Worm (Caenorhabditis elegans): ENCODE measurements around the gene wdr-48.

wdr-48 gene

DNA sequence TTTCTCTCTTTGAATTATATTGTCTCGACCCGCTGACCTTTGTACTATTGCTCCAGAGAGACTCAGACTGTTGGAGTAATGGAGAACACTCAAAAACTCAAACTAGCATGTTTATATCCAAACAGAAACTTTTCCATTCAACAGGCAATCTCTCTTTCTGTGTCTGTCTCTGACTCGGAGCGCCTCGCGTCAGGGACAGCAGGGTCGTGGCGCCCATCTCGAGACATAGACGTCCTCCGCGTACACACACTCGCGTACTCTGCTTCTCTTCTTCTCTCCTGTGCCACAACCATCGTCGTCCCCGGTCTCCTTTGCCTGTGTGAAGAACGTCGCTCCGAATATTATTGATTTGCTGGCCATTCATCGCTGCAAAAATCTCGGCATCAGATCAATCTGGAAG lies 26.7 kb upstream of the wdr-48 start (continued):
- TF ChIP-seq B0336.3 (GFP tag; IDR thresholded peaks at IDR 0.05) (peak; percentile 45; the same call in 1 of the 2 replicates), ztf-22 (GFP tag; optimal IDR thresholded peaks at IDR 0.05) (no peak), attf-3 (GFP tag; conservative IDR thresholded peaks at IDR 0.05) (0 out of 2 replicates have a peak, but pooled peaks have one; percentile 9), tbx-9 (tag; optimal IDR thresholded peaks at IDR 0.05; ENCODE audit: borderline replicate concordance) (no peak), dox-1 (GFP tag; IDR thresholded peaks at IDR 0.05) (peak; percentile 87), lin-26 (GFP tag; IDR thresholded peaks at IDR 0.05) (peak; percentile 47; the same call in 1 of the 2 replicates), cebp-2 (GFP tag; IDR thresholded peaks at IDR 0.05) (no peak), Y53F4B.3 (GFP tag; IDR thresholded peaks at IDR 0.05) (no peak), mcd-1 (GFP tag; IDR thresholded peaks at IDR 0.05) (peak; percentile 65), ama-1 (optimal IDR thresholded peaks at IDR 0.05) (no peak), ama-1 (GFP tag; optimal IDR thresholded peaks at IDR 0.05) (no peak), snpc-1.1 (tag; optimal IDR thresholded peaks at IDR 0.05; ENCODE audit: insufficient read depth) (no peak), chd-7 (tag; optimal IDR thresholded peaks at IDR 0.05) (peak; percentile 44), ztf-18 (tag; optimal IDR thresholded peaks at IDR 0.05) (peak; percentile 47), ets-4 (GFP tag; optimal IDR thresholded peaks at IDR 0.05) (peak; percentile 43)

DNA sequence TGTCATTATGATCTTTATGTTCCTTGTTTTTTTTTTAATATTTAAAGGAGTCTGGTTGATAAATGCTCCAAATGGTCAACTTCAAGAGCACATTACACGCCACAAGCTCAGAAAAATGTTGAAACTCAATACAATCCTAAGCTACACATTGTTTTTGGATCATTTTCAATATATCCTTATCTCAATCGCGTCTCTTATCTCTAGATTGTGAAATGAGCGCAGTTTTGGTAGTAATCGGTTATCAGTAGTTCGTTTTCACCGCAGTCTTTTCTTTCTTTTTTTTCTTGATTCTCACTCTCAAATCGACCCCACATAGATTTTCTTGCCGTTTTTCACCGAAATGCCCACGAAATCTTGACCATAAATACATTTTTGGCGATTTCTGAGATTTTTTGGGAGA lies 25.8 kb upstream of the wdr-48 start:
- TF ChIP-seq nhr-80 (tag; optimal IDR thresholded peaks at IDR 0.05) (peak; percentile 40), madf-6 (GFP tag; IDR thresholded peaks at IDR 0.05) (0 out of 2 replicates have a peak, but pooled peaks have one; percentile 23), T26A5.8 (tag; optimal IDR thresholded peaks at IDR 0.05) (no peak), him-1 (tag; optimal IDR thresholded peaks at IDR 0.05) (no peak)

DNA sequence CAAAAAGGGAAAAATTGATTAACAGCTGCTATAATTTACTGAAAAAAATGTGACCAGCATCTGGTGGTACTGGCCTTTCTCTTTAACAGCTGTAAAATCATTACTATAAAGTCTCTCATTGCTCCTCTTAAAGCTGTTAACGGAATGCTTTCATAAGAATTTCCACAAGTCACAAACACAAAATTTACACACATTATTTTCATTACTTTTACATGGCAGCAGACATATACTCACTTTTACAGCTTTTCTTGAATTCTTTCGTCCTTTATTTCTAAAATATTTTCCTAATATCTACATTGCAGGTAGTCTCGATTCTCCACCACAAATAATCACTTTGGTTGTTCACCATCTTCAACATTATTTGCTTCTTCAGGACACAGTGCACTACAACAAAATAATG lies 25.3 kb upstream of the wdr-48 start, which contains the start of gene imph-1:
TSS of gene imph-1 (plus strand) at position 301 of the 400 bp plus-strand sequence.
- no peak for TF ChIP-seq F49E8.2 (tag; optimal IDR thresholded peaks at IDR 0.05; ENCODE audit: insufficient read depth)

DNA sequence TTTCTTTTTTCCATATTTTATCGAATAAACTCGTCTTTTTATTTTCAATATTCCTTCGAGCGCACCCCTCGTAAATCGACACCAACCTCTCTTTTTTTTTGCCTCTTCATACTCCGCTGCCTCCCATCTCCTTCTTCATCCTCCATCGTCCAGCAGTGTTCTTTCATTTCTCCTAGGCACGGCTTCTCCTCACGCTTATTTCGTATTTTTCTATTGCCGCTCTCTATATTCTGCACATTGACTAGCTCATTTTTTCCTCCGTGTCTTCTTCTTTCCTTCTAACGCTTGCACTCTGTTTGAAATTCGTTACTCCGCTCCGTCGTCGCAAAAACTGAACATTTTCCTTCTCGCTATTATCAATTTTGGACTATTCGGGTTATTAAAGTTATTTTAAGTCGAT lies 23.3 kb upstream of the wdr-48 start:
- TF ChIP-seq repo-1 (tag; optimal IDR thresholded peaks at IDR 0.05) (peak; percentile 28), F57C9.4 (tag; optimal IDR thresholded peaks at IDR 0.05) (no peak)

DNA sequence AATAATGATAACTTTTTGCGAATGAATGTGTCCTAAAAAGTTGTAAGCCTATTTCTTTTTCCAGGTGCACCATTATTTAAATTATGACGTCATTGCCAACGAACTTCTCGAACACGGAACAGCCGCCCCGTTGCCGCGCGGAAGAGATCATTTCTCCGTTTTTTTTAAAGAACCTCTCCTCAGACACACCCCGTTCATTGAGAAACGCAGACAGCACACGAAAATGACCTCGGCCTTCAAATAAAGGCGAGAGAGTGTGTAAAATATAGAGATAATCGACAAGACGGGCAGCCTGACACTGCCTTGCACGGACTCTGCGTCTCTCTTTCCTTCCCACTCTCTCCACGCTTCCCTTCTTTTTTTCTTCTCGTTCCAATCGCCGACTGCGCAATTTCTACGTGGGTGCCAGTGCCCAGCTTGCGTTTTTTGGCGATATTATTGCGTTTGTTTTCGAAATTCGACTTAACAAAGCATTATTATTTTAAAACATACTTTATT lies 18.2 kb upstream of the wdr-48 start:
- no peak for TF ChIP-seq xnd-1 (tag; optimal IDR thresholded peaks at IDR 0.05)
- no peak for TF ChIP-seq lsl-1 (GFP tag; optimal IDR thresholded peaks at IDR 0.05)
- TF ChIP-seq ztf-25 (GFP tag; IDR thresholded peaks at IDR 0.05), result no peak
- no peak for TF ChIP-seq nfya-2 (GFP tag; IDR thresholded peaks at IDR 0.05)
- TF ChIP-seq mxl-1 (tag; optimal IDR thresholded peaks at IDR 0.05), result no peak
- no peak for TF ChIP-seq sea-2 (GFP tag; IDR thresholded peaks at IDR 0.05)
- no peak for TF ChIP-seq tbx-9 (tag; optimal IDR thresholded peaks at IDR 0.05; ENCODE audit: borderline replicate concordance)
- TF ChIP-seq zfh-2 (GFP tag; conservative IDR thresholded peaks at IDR 0.05), result peak; percentile 87
- TF ChIP-seq lsy-27 (tag; optimal IDR thresholded peaks at IDR 0.05; ENCODE audit: borderline replicate concordance, insufficient read depth), result no peak
- TF ChIP-seq madf-10 (tag; optimal IDR thresholded peaks at IDR 0.05), result no peak
- peak in 1 of 3 experiments; percentile 36 for TF ChIP-seq lin-35 (GFP tag; optimal IDR thresholded peaks at IDR 0.05)
- no peak for TF ChIP-seq nfyb-1 (GFP tag; IDR thresholded peaks at IDR 0.05)
- TF ChIP-seq hsf-1 (GFP tag; IDR thresholded peaks at IDR 0.05), result no peak; the same call in 1 of the 2 replicates
- TF ChIP-seq hlh-26 (GFP tag; conservative IDR thresholded peaks at IDR 0.05), result no peak
- no peak for TF ChIP-seq madf-8 (GFP tag; conservative IDR thresholded peaks at IDR 0.05)
- no peak for TF ChIP-seq let-607 (tag; optimal IDR thresholded peaks at IDR 0.05)
- TF ChIP-seq F33H1.4 (GFP tag; IDR thresholded peaks at IDR 0.05), result no peak
- TF ChIP-seq nhr-179 (tag; optimal IDR thresholded peaks at IDR 0.05), result no peak
- no peak for TF ChIP-seq egl-18 (GFP tag; IDR thresholded peaks at IDR 0.05)
- TF ChIP-seq zim-3 (tag; optimal IDR thresholded peaks at IDR 0.05), result no peak
- TF ChIP-seq D2030.7 (GFP tag; IDR thresholded peaks at IDR 0.05), result no peak
- peak; percentile 3 for TF ChIP-seq unc-130 (GFP tag; optimal IDR thresholded peaks at IDR 0.05)

All from whole organism, young adult.